Worm (Caenorhabditis elegans): ENCODE measurements around the gene Y46H3A.4.

- TF ChIP-seq flt-1 (GFP tag; IDR thresholded peaks at IDR 0.05) (no peak), hnd-1 (tag; optimal IDR thresholded peaks at IDR 0.05) (no peak), pes-1 (GFP tag; IDR thresholded peaks at IDR 0.05) (no peak), ama-1 (optimal IDR thresholded peaks at IDR 0.05) (no peak), sea-1 (GFP tag; conservative IDR thresholded peaks at IDR 0.05) (no peak), F13C5.2 (tag; optimal IDR thresholded peaks at IDR 0.05) (peak; percentile 11), tbx-11 (GFP tag; IDR thresholded peaks at IDR 0.05) (no peak), ets-7 (tag; optimal IDR thresholded peaks at IDR 0.05) (no peak), ceh-13 (GFP tag; optimal IDR thresholded peaks at IDR 0.05) (no peak)
These were observed 37.8 kb downstream of the Y46H3A.4 start for ce11 chrV:1773120-1773519.
